Fruit fly (Drosophila melanogaster) whole organism, embryonic: ENCODE measurements around the gene tra.
A peak's percentile ranks its signal among the peaks of the same experiment; 100 is the strongest.

Experiments
- Atf-2 ChIP-seq: fragments of 200-800 bp; sonication (Bioruptor generic); optimal IDR thresholded peaks from 2 replicates; lab custom pipeline; 2016; ENCODE audit warnings: missing biosample characterization, missing genetic modification characterization
- CG10267 ChIP-seq: fragments of 200-800 bp; sonication (Bioruptor generic); optimal IDR thresholded peaks from 2 replicates; lab custom pipeline; 2018; ENCODE audit warnings: missing biosample characterization, mild to moderate bottlenecking, missing genetic modification characterization, moderate library complexity
- CG1233 ChIP-seq: fragments of 200-800 bp; sonication (Bioruptor generic); optimal IDR thresholded peaks from 4 replicates; lab custom pipeline; 2018; ENCODE audit warnings: missing biosample characterization, mild to moderate bottlenecking, missing genetic modification characterization
- CG12391 ChIP-seq: fragments of 200-800 bp; sonication (Bioruptor generic); optimal IDR thresholded peaks from 3 replicates; lab custom pipeline; 2018; ENCODE audit warnings: missing biosample characterization, mild to moderate bottlenecking, missing genetic modification characterization, moderate library complexity
- CG12659 ChIP-seq: fragments of 200-800 bp; sonication (Bioruptor generic); optimal IDR thresholded peaks from 3 replicates; lab custom pipeline; 2017; ENCODE audit warnings: mild to moderate bottlenecking, missing biosample characterization, missing genetic modification reagents, missing genetic modification characterization
- CG13775 ChIP-seq: fragments of 200-800 bp; sonication (Bioruptor generic); optimal IDR thresholded peaks from 3 replicates; lab custom pipeline; 2017; ENCODE audit warnings: missing biosample characterization, mild to moderate bottlenecking, missing genetic modification characterization
- CG14710 ChIP-seq: fragments of 200-800 bp; sonication (Bioruptor generic); optimal IDR thresholded peaks from 3 replicates; lab custom pipeline; 2019; ENCODE audit warnings: missing biosample characterization, mild to moderate bottlenecking, missing genetic modification characterization, moderate library complexity
- CG15073 ChIP-seq: fragments of 200-800 bp; sonication (Bioruptor generic); optimal IDR thresholded peaks from 2 replicates; lab custom pipeline; 2016; ENCODE audit warnings: missing biosample characterization, missing genetic modification characterization
- CG15514 ChIP-seq: fragments of 200-800 bp; sonication (Bioruptor generic); optimal IDR thresholded peaks from 3 replicates; lab custom pipeline; 2017; ENCODE audit warnings: missing biosample characterization, missing genetic modification characterization, mild to moderate bottlenecking, moderate library complexity, missing genetic modification reagents
- CG1647 ChIP-seq: fragments of 200-800 bp; sonication (Bioruptor generic); optimal IDR thresholded peaks from 3 replicates; lab custom pipeline; 2016; ENCODE audit warnings: missing biosample characterization, missing genetic modification characterization
- CG16813 ChIP-seq: fragments of 200-800 bp; sonication (Bioruptor generic); IDR thresholded peaks from 3 replicates; pipeline ENCODE4 v1.3.6; 2022; ENCODE audit warnings: missing biosample characterization, missing genetic modification characterization; ENCODE audit not compliant: partially characterized antibody
- CG17186 ChIP-seq: fragments of 200-800 bp; sonication (Bioruptor generic); optimal IDR thresholded peaks from 3 replicates; lab custom pipeline; 2017; ENCODE audit warnings: missing biosample characterization, missing genetic modification reagents, missing genetic modification characterization
- CG2116 ChIP-seq: fragments of 200-800 bp; sonication (Bioruptor generic); optimal IDR thresholded peaks from 3 replicates; lab custom pipeline; 2018; ENCODE audit warnings: missing biosample characterization, mild to moderate bottlenecking, missing genetic modification characterization
- CG2712 ChIP-seq: fragments of 200-800 bp; optimal IDR thresholded peaks from 3 replicates; lab custom pipeline; 2019; ENCODE audit warnings: missing biosample characterization, mild to moderate bottlenecking, missing genetic modification characterization, moderate library complexity
- CG31441 ChIP-seq: fragments of 200-800 bp; sonication (Bioruptor generic); IDR thresholded peaks from 2 replicates; pipeline ENCODE4 v1.3.6; 2022; ENCODE audit warnings: missing biosample characterization, missing genetic modification characterization
- CG33557 ChIP-seq: fragments of 200-800 bp; sonication (Bioruptor generic); optimal IDR thresholded peaks from 2 replicates; lab custom pipeline; 2019; ENCODE audit warnings: missing biosample characterization, mild to moderate bottlenecking, missing genetic modification characterization, moderate library complexity
- CG4360 ChIP-seq: fragments of 200-800 bp; sonication (Bioruptor generic); IDR thresholded peaks from 2 replicates; pipeline ENCODE4 v1.3.6; 2022; ENCODE audit warnings: missing biosample characterization, missing genetic modification characterization
- CG5953 ChIP-seq: fragments of 200-800 bp; sonication (Bioruptor generic); IDR thresholded peaks from 2 replicates; pipeline ENCODE4 v1.3.6; 2022; ENCODE audit warnings: missing biosample characterization, missing genetic modification characterization
- CG6683 ChIP-seq: fragments of 200-800 bp; sonication (Bioruptor generic); optimal IDR thresholded peaks from 2 replicates; lab custom pipeline; 2017; ENCODE audit warnings: missing biosample characterization, mild to moderate bottlenecking, missing genetic modification characterization, missing genetic modification reagents
- CG6765 ChIP-seq: fragments of 200-800 bp; sonication (Bioruptor generic); optimal IDR thresholded peaks from 3 replicates; lab custom pipeline; 2017; ENCODE audit warnings: missing biosample characterization, mild to moderate bottlenecking, missing genetic modification characterization
- CG8281 ChIP-seq: fragments of 200-800 bp; sonication (Bioruptor generic); optimal IDR thresholded peaks from 2 replicates; lab custom pipeline; 2018; ENCODE audit warnings: missing biosample characterization, mild to moderate bottlenecking, missing genetic modification characterization, moderate library complexity
- CG8290 ChIP-seq, 3 experiments: fragments of 200-800 bp; sonication (Bioruptor generic); optimal IDR thresholded peaks; 2 replicates each; lab custom pipeline; 2016 to 2019; ENCODE audit warnings: missing biosample characterization in 3 of 3, missing genetic modification characterization in 3 of 3, mild to moderate bottlenecking in 2 of 3, moderate library complexity in 1 of 3
- CG8388 ChIP-seq: fragments of 200-800 bp; sonication (Bioruptor generic); optimal IDR thresholded peaks from 2 replicates; lab custom pipeline; 2019; ENCODE audit warnings: missing biosample characterization, mild to moderate bottlenecking, missing genetic modification characterization, moderate library complexity
- Chrac-16 ChIP-seq: fragments of 200-800 bp; sonication (Bioruptor generic); optimal IDR thresholded peaks from 3 replicates; lab custom pipeline; 2016; ENCODE audit warnings: missing biosample characterization, missing genetic modification characterization
- Gug ChIP-seq: fragments of 200-800 bp; sonication (Bioruptor generic); IDR thresholded peaks from 4 replicates; pipeline ENCODE4 v1.3.6; 2022; ENCODE audit warnings: missing biosample characterization, missing genetic modification characterization
- HmgZ ChIP-seq: fragments of 200-800 bp; sonication (Bioruptor generic); optimal IDR thresholded peaks from 2 replicates; lab custom pipeline; 2018; ENCODE audit warnings: missing biosample characterization, mild to moderate bottlenecking, missing genetic modification characterization
- Lpt ChIP-seq: fragments of >200 bp; optimal IDR thresholded peaks from 2 replicates; lab custom pipeline; 2018; ENCODE audit warnings: missing biosample characterization, missing genetic modification characterization
- MBD-R2 ChIP-seq: fragments of 200-800 bp; sonication (Bioruptor generic); IDR thresholded peaks from 2 replicates; pipeline ENCODE4 v1.3.6; 2022; ENCODE audit warnings: missing biosample characterization, missing genetic modification characterization
- Sox102F ChIP-seq: fragments of 200-800 bp; sonication (Bioruptor generic); optimal IDR thresholded peaks from 2 replicates; lab custom pipeline; 2018; ENCODE audit warnings: missing biosample characterization, mild to moderate bottlenecking, missing genetic modification characterization, moderate library complexity
- Sry-δ ChIP-seq: fragments of 200-800 bp; sonication (Bioruptor generic); optimal IDR thresholded peaks from 2 replicates; lab custom pipeline; 2016; ENCODE audit warnings: missing biosample characterization, missing genetic modification characterization
- Stat92E ChIP-seq, 3 experiments: fragments of >200 bp in 2 of 3; fragments of 200-800 bp in 1 of 3; sonication (Bioruptor generic) in 1 of 3; optimal IDR thresholded peaks; 2 replicates each; lab custom pipeline; 2017 to 2019; ENCODE audit warnings: missing biosample characterization in 3 of 3, missing genetic modification characterization in 3 of 3, mild to moderate bottlenecking in 1 of 3, moderate library complexity in 1 of 3
- abd-A ChIP-seq: fragments of 200-800 bp; sonication (Bioruptor generic); optimal IDR thresholded peaks from 3 replicates; lab custom pipeline; 2019; ENCODE audit warnings: missing biosample characterization, mild to moderate bottlenecking, missing genetic modification characterization, moderate library complexity
- chif ChIP-seq, 2 experiments: fragments of 200-800 bp; sonication (Bioruptor generic); optimal IDR thresholded peaks; 3 replicates each; lab custom pipeline; 2016; ENCODE audit warnings: missing biosample characterization in 2 of 2, missing genetic modification characterization in 2 of 2
- crp ChIP-seq, 2 experiments: fragments of 200-800 bp; sonication (Bioruptor generic); optimal IDR thresholded peaks; 2 replicates in 1 of 2; 3 replicates in 1 of 2; lab custom pipeline; 2017; ENCODE audit warnings: missing biosample characterization in 2 of 2, missing genetic modification characterization in 2 of 2, mild to moderate bottlenecking in 1 of 2, moderate library complexity in 1 of 2
- exex ChIP-seq: fragments of 200-800 bp; sonication (Bioruptor generic); optimal IDR thresholded peaks from 4 replicates; lab custom pipeline; 2018; ENCODE audit warnings: missing biosample characterization, mild to moderate bottlenecking, missing genetic modification characterization, moderate library complexity
- gfzf ChIP-seq: fragments of 200-800 bp; sonication (Bioruptor generic); optimal IDR thresholded peaks from 2 replicates; lab custom pipeline; 2016; ENCODE audit warnings: missing biosample characterization, mild to moderate bottlenecking, missing genetic modification characterization, moderate library complexity
- hbn ChIP-seq: fragments of 200-800 bp; sonication (Bioruptor generic); IDR thresholded peaks from 2 replicates; pipeline ENCODE4 v1.3.6; 2022; ENCODE audit warnings: missing biosample characterization, missing genetic modification characterization; ENCODE audit not compliant: partially characterized antibody
- hth ChIP-seq: fragments of >200 bp; optimal IDR thresholded peaks from 2 replicates; lab custom pipeline; 2017; ENCODE audit warnings: inconsistent platforms
- inv ChIP-seq: fragments of 200-800 bp; sonication (Bioruptor generic); IDR thresholded peaks from 2 replicates; pipeline ENCODE4 v1.3.6; 2022; ENCODE audit warnings: missing biosample characterization, missing genetic modification characterization; ENCODE audit not compliant: partially characterized antibody
- jing ChIP-seq: fragments of 200-800 bp; sonication (Bioruptor generic); optimal IDR thresholded peaks from 2 replicates; lab custom pipeline; 2018; ENCODE audit warnings: missing biosample characterization, mild to moderate bottlenecking, missing genetic modification characterization
- lov ChIP-seq, 2 experiments: fragments of 200-800 bp in 1 of 2; fragments of >200 bp in 1 of 2; sonication (Bioruptor generic) in 1 of 2; IDR thresholded peaks in 1 of 2; optimal IDR thresholded peaks in 1 of 2; 2 replicates in 1 of 2; 3 replicates in 1 of 2; pipeline versions ENCODE4 v1.3.6 to Lab custom; 2017 to 2022; ENCODE audit warnings: missing biosample characterization in 1 of 2, missing genetic modification characterization in 1 of 2
- mld ChIP-seq: fragments of 200-800 bp; sonication (Bioruptor generic); IDR thresholded peaks from 3 replicates; pipeline ENCODE4 v1.3.6; 2022; ENCODE audit warnings: missing biosample characterization, missing genetic modification characterization; ENCODE audit not compliant: partially characterized antibody
- pzg ChIP-seq: fragments of 200-800 bp; sonication (Bioruptor generic); optimal IDR thresholded peaks from 3 replicates; lab custom pipeline; 2018; ENCODE audit warnings: missing biosample characterization, mild to moderate bottlenecking, missing genetic modification characterization, moderate library complexity
- row ChIP-seq: fragments of 200-800 bp; sonication (Bioruptor generic); IDR thresholded peaks from 3 replicates; pipeline ENCODE4 v1.3.6; 2022; ENCODE audit warnings: missing biosample characterization, missing genetic modification characterization
- slp2 ChIP-seq: fragments of 200-800 bp; sonication (Bioruptor generic); optimal IDR thresholded peaks from 2 replicates; lab custom pipeline; 2016; ENCODE audit warnings: missing biosample characterization, missing genetic modification characterization
- sug ChIP-seq: fragments of 200-800 bp; optimal IDR thresholded peaks from 2 replicates; lab custom pipeline; 2019; ENCODE audit warnings: missing biosample characterization, mild to moderate bottlenecking, missing genetic modification characterization, moderate library complexity
- tgo ChIP-seq: fragments of 200-800 bp; sonication (Bioruptor generic); IDR thresholded peaks from 3 replicates; pipeline ENCODE4 v1.3.6; 2022; ENCODE audit warnings: missing biosample characterization, missing genetic modification characterization
- vvl ChIP-seq: fragments of 200-800 bp; sonication (Bioruptor generic); IDR thresholded peaks from 2 replicates; pipeline ENCODE4 v1.3.6; 2022; ENCODE audit warnings: missing biosample characterization, missing genetic modification characterization
- wek ChIP-seq: fragments of 200-800 bp; sonication (Bioruptor generic); optimal IDR thresholded peaks from 3 replicates; lab custom pipeline; 2018; ENCODE audit warnings: missing biosample characterization, mild to moderate bottlenecking, missing genetic modification characterization, moderate library complexity

Gene tra

dm6 chr3L:16586989-16587388 lies 3.9 kb downstream of the tra start, which contains the start of the genes Syx8 and CG32163 (continued):
- TF ChIP-seq row, result peak; percentile 56
- TF ChIP-seq Sox102F (GFP tag; lab: Kevin White, UChicago), result no peak
- TF ChIP-seq CG15514 (GFP tag; lab: Kevin White, UChicago), result peak; percentile 51
- TF ChIP-seq exex (tag; lab: Kevin White, UChicago), result no peak
- no peak for TF ChIP-seq CG6765 (GFP tag; lab: Kevin White, UChicago)
- TF ChIP-seq crp (GFP tag; optimal IDR thresholded peaks at IDR 0.05; lab: Kevin White, UChicago), result peak; percentile 26 to 89
- TF ChIP-seq vvl (GFP tag; lab: Robert Waterston, UW), result no peak
- no peak for TF ChIP-seq CG6683 (GFP tag; lab: Kevin White, UChicago)
- TF ChIP-seq tgo (GFP tag; lab: Robert Waterston, UW), result no peak
- peak; percentile 22 for TF ChIP-seq CG2712 (tag; lab: Kevin White, UChicago)
- no peak for TF ChIP-seq mld (GFP tag; lab: Robert Waterston, UW)
- TF ChIP-seq inv (GFP tag; lab: Robert Waterston, UW), result no peak
- TF ChIP-seq CG15073 (GFP tag; lab: Kevin White, UChicago), result no peak
- peak in 1 of 2 experiments; percentile 0 for TF ChIP-seq chif (GFP tag; optimal IDR thresholded peaks at IDR 0.05; lab: Kevin White, UChicago)
- TF ChIP-seq CG1233 (GFP tag; lab: Kevin White, UChicago), result no peak
- TF ChIP-seq abd-A (tag; lab: Kevin White, UChicago), result no peak
- no peak for TF ChIP-seq CG13775
- TF ChIP-seq slp2 (GFP tag; lab: Kevin White, UChicago), result no peak
- peak; percentile 30 for TF ChIP-seq sug (tag; lab: Kevin White, UChicago)
- no peak for TF ChIP-seq CG1647 (GFP tag; lab: Kevin White, UChicago)
- no peak for TF ChIP-seq jing (GFP tag; lab: Kevin White, UChicago)
- no peak for TF ChIP-seq CG31441
- peak; percentile 17 for TF ChIP-seq CG12391 (tag; lab: Kevin White, UChicago)
- TF ChIP-seq Chrac-16 (GFP tag; lab: Kevin White, UChicago), result no peak
- no peak for TF ChIP-seq CG8281 (tag; lab: Kevin White, UChicago)
- TF ChIP-seq Atf-2 (GFP tag; lab: Kevin White, UChicago), result no peak
- no peak for TF ChIP-seq hth (lab: Kevin White, UChicago)
- no peak for TF ChIP-seq CG8388 (GFP tag; lab: Kevin White, UChicago)
- TF ChIP-seq CG33557 (GFP tag; lab: Kevin White, UChicago), result no peak
- TF ChIP-seq Stat92E (GFP tag; optimal IDR thresholded peaks at IDR 0.05; lab: Kevin White, UChicago), result peak in 1 of 3 experiments; percentile 25
- TF ChIP-seq hbn (GFP tag; lab: Robert Waterston, UW), result no peak
- peak; percentile 32 for TF ChIP-seq CG12659 (GFP tag; lab: Kevin White, UChicago)
- TF ChIP-seq wek (GFP tag; lab: Kevin White, UChicago), result no peak
- TF ChIP-seq HmgZ (tag; lab: Kevin White, UChicago), result no peak
- TF ChIP-seq lov (optimal IDR thresholded peaks at IDR 0.05; lab: Kevin White, UChicago), result no peak
- TF ChIP-seq lov (GFP tag; IDR thresholded peaks at IDR 0.05; lab: Robert Waterston, UW), result no peak
- peak; percentile 91 for TF ChIP-seq MBD-R2
- no peak for TF ChIP-seq Gug (GFP tag; lab: Robert Waterston, UW)
- peak; percentile 12 for TF ChIP-seq CG2116 (GFP tag; lab: Kevin White, UChicago)
- TF ChIP-seq CG14710 (tag; lab: Kevin White, UChicago), result peak; percentile 39
- no peak for TF ChIP-seq CG5953 (GFP tag; lab: Robert Waterston, UW)
- TF ChIP-seq CG17186 (GFP tag; lab: Kevin White, UChicago), result peak; percentile 47
- peak; percentile 61 for TF ChIP-seq pzg
- peak; percentile 36 for TF ChIP-seq Sry-δ (GFP tag; lab: Kevin White, UChicago)
- no peak for TF ChIP-seq Lpt (GFP tag; lab: Kevin White, UChicago)
- TF ChIP-seq CG8290 (GFP tag; optimal IDR thresholded peaks at IDR 0.05; lab: Kevin White, UChicago), result no peak
- peak in 1 of 2 experiments; percentile 26 for TF ChIP-seq CG8290 (tag; optimal IDR thresholded peaks at IDR 0.05; lab: Kevin White, UChicago)
- 0 out of 3 replicates have a peak, but pooled peaks have one; percentile 41 for TF ChIP-seq CG16813 (GFP tag; lab: Robert Waterston, UW)
- peak; percentile 33 for TF ChIP-seq CG10267 (tag; lab: Kevin White, UChicago)
- TF ChIP-seq gfzf, result peak; percentile 77
- peak; percentile 29; the same call in 1 of the 2 replicates for TF ChIP-seq CG4360 (GFP tag; lab: Robert Waterston, UW)
